Fruit fly (Drosophila melanogaster) whole organism, wandering third instar larva: ENCODE data around the gene CG17982.

Experiments used
- Abd-B ChIP-seq: fragments of >200 bp; optimal IDR thresholded peaks from 2 replicates; lab custom pipeline; 2017; ENCODE audit warnings: missing biosample characterization, missing genetic modification characterization
- CG32264 ChIP-seq: fragments of 200-800 bp; sonication (Bioruptor generic); optimal IDR thresholded peaks from 2 replicates; lab custom pipeline; 2016; ENCODE audit warnings: missing biosample characterization, missing genetic modification characterization
- CG9705 ChIP-seq: fragments of 200-800 bp; sonication (Bioruptor generic); optimal IDR thresholded peaks from 2 replicates; lab custom pipeline; 2018; ENCODE audit warnings: missing biosample characterization, mild to moderate bottlenecking, missing genetic modification characterization
- CrebA ChIP-seq: fragments of 200-800 bp; sonication (Bioruptor generic); optimal IDR thresholded peaks from 2 replicates; lab custom pipeline; 2016; ENCODE audit warnings: missing biosample characterization, mild to moderate bottlenecking, missing genetic modification characterization, borderline replicate concordance
- Dfd ChIP-seq: fragments of >200 bp; optimal IDR thresholded peaks from 2 replicates; lab custom pipeline; 2017; ENCODE audit warnings: missing biosample characterization, missing genetic modification characterization
- Dif ChIP-seq: fragments of 200-275, 200-300 bp; sonication (Bioruptor generic); optimal IDR thresholded peaks from 2 replicates; lab custom pipeline; 2018; ENCODE audit warnings: missing biosample characterization, missing genetic modification characterization; ENCODE audit not compliant: partially characterized antibody
- GATAd ChIP-seq: sonication (Bioruptor generic); optimal IDR thresholded peaks from 2 replicates; lab custom pipeline; 2016; ENCODE audit warnings: missing biosample characterization, missing genetic modification characterization
- HLH106 ChIP-seq: fragments of 200-800 bp; optimal IDR thresholded peaks from 3 replicates; lab custom pipeline; 2019; ENCODE audit warnings: missing biosample characterization, mild to moderate bottlenecking, missing genetic modification characterization, moderate library complexity
- Hnf4 ChIP-seq: fragments of 200-800 bp; sonication (Bioruptor generic); optimal IDR thresholded peaks from 2 replicates; lab custom pipeline; 2016; ENCODE audit warnings: missing biosample characterization, mild to moderate bottlenecking, missing genetic modification characterization
- Hr78 ChIP-seq: fragments of >200 bp; optimal IDR thresholded peaks from 2 replicates; lab custom pipeline; 2017; ENCODE audit warnings: missing biosample characterization, missing genetic modification characterization
- Hr83 ChIP-seq: fragments of 200-300 bp; sonication (Bioruptor generic); optimal IDR thresholded peaks from 2 replicates; lab custom pipeline; 2016; ENCODE audit warnings: missing biosample characterization, mild to moderate bottlenecking, missing genetic modification characterization, moderate library complexity; ENCODE audit not compliant: poor library complexity, severe bottlenecking
- Jra ChIP-seq: sonication (Bioruptor generic); optimal IDR thresholded peaks from 2 replicates; lab custom pipeline; 2016; ENCODE audit warnings: missing biosample characterization, missing genetic modification characterization
- Mio ChIP-seq: sonication (Bioruptor generic); optimal IDR thresholded peaks from 2 replicates; lab custom pipeline; 2016; ENCODE audit warnings: missing biosample characterization, missing genetic modification characterization
- Myc ChIP-seq: fragments of >200 bp; optimal IDR thresholded peaks from 2 replicates; lab custom pipeline; 2017
- N ChIP-seq: fragments of >200 bp; optimal IDR thresholded peaks from 2 replicates; lab custom pipeline; 2018; ENCODE audit warnings: missing biosample characterization, missing external identifiers, missing genetic modification characterization
- OdsH ChIP-seq: fragments of 200-800 bp; sonication (Bioruptor generic); optimal IDR thresholded peaks from 2 replicates; lab custom pipeline; 2016; ENCODE audit warnings: missing biosample characterization, mild to moderate bottlenecking, missing genetic modification characterization
- Rel ChIP-seq, 2 experiments: fragments of 200-800 bp; sonication (Bioruptor generic) in 1 of 2; optimal IDR thresholded peaks; 2 replicates in 1 of 2; 3 replicates in 1 of 2; lab custom pipeline; 2016 to 2019; ENCODE audit warnings: mild to moderate bottlenecking in 2 of 2, missing biosample characterization in 2 of 2, missing genetic modification characterization in 2 of 2, moderate library complexity in 1 of 2
- Sp1 ChIP-seq: fragments of 200-800 bp; sonication (Bioruptor generic); optimal IDR thresholded peaks from 3 replicates; lab custom pipeline; 2019; ENCODE audit warnings: missing biosample characterization, mild to moderate bottlenecking, missing genetic modification characterization, moderate library complexity
- Vsx2 ChIP-seq: fragments of 200-300, 225-300 bp; sonication (Bioruptor generic); optimal IDR thresholded peaks from 2 replicates; lab custom pipeline; 2018; ENCODE audit warnings: missing biosample characterization, missing genetic modification characterization; ENCODE audit not compliant: partially characterized antibody
- br ChIP-seq: fragments of 200-800 bp; sonication (Bioruptor generic); optimal IDR thresholded peaks from 2 replicates; lab custom pipeline; 2016; ENCODE audit warnings: missing biosample characterization, missing genetic modification characterization
- brk ChIP-seq: fragments of 200-800 bp; sonication (Bioruptor generic); optimal IDR thresholded peaks from 2 replicates; lab custom pipeline; 2016; ENCODE audit warnings: missing biosample characterization, mild to moderate bottlenecking, missing genetic modification characterization
- dl ChIP-seq, 2 experiments: fragments of 175-275, 200-275 bp in 1 of 2; fragments of 200-275 bp in 1 of 2; sonication (Bioruptor generic); optimal IDR thresholded peaks; lab custom pipeline; 2018; ENCODE audit warnings: mild to moderate bottlenecking in 2 of 2, missing biosample characterization in 2 of 2, missing genetic modification characterization in 2 of 2, moderate library complexity in 2 of 2; ENCODE audit not compliant: partially characterized antibody in 2 of 2, insufficient read depth in 1 of 2
- dmrt93B ChIP-seq: fragments of 200-800 bp; sonication (Bioruptor generic); optimal IDR thresholded peaks from 2 replicates; lab custom pipeline; 2018; ENCODE audit warnings: missing biosample characterization, mild to moderate bottlenecking, missing genetic modification characterization
- dsf ChIP-seq: sonication (Bioruptor generic); optimal IDR thresholded peaks from 2 replicates; lab custom pipeline; 2016; ENCODE audit warnings: missing biosample characterization, missing genetic modification characterization, borderline replicate concordance
- ey ChIP-seq: fragments of 200-800 bp; sonication (Bioruptor generic); optimal IDR thresholded peaks from 2 replicates; lab custom pipeline; 2016; ENCODE audit warnings: missing biosample characterization, missing genetic modification characterization
- foxo ChIP-seq, 2 experiments: fragments of 200-800 bp; sonication (Bioruptor generic); optimal IDR thresholded peaks; 2 replicates in 1 of 2; 3 replicates in 1 of 2; lab custom pipeline; 2016 to 2017; ENCODE audit warnings: missing biosample characterization in 2 of 2, missing genetic modification characterization in 2 of 2
- fru ChIP-seq: fragments of 200-800 bp; sonication (Bioruptor generic); optimal IDR thresholded peaks from 3 replicates; lab custom pipeline; 2016; ENCODE audit warnings: missing biosample characterization, mild to moderate bottlenecking, missing genetic modification characterization
- h ChIP-seq: fragments of 200-800 bp; sonication (Bioruptor generic); optimal IDR thresholded peaks from 3 replicates; lab custom pipeline; 2016; ENCODE audit warnings: missing biosample characterization, mild to moderate bottlenecking, missing genetic modification characterization
- jim ChIP-seq: fragments of 175-275, 200-325 bp; sonication (Bioruptor generic); optimal IDR thresholded peaks from 2 replicates; lab custom pipeline; 2016; ENCODE audit warnings: missing biosample characterization, mild to moderate bottlenecking, missing genetic modification characterization
- lola ChIP-seq: fragments of >200 bp; optimal IDR thresholded peaks from 2 replicates; lab custom pipeline; 2017; ENCODE audit warnings: missing biosample characterization, missing genetic modification characterization
- pan ChIP-seq: fragments of >200 bp; optimal IDR thresholded peaks from 2 replicates; lab custom pipeline; 2017
- psq ChIP-seq: fragments of 200-800 bp; sonication (Bioruptor generic); optimal IDR thresholded peaks from 3 replicates; lab custom pipeline; 2017; ENCODE audit warnings: missing biosample characterization, mild to moderate bottlenecking, missing genetic modification characterization, moderate library complexity
- rgr ChIP-seq: fragments of 200-800 bp; sonication (Bioruptor generic); optimal IDR thresholded peaks from 3 replicates; lab custom pipeline; 2016; ENCODE audit warnings: missing biosample characterization, mild to moderate bottlenecking, missing genetic modification characterization
- sage ChIP-seq: fragments of 200-800 bp; sonication (Bioruptor generic); optimal IDR thresholded peaks from 2 replicates; lab custom pipeline; 2016; ENCODE audit warnings: missing biosample characterization, mild to moderate bottlenecking, missing genetic modification characterization
- sv ChIP-seq: fragments of 200-800 bp; sonication (Bioruptor generic); optimal IDR thresholded peaks from 3 replicates; lab custom pipeline; 2016; ENCODE audit warnings: missing biosample characterization, missing genetic modification characterization
- tai ChIP-seq: sonication (Bioruptor generic); optimal IDR thresholded peaks from 2 replicates; lab custom pipeline; 2016; ENCODE audit warnings: missing biosample characterization, missing genetic modification characterization
- usp ChIP-seq: fragments of >200 bp; optimal IDR thresholded peaks from 2 replicates; lab custom pipeline; 2017; ENCODE audit warnings: missing biosample characterization, missing genetic modification characterization
- woc ChIP-seq: sonication (Bioruptor generic); optimal IDR thresholded peaks from 2 replicates; lab custom pipeline; 2016; ENCODE audit warnings: missing biosample characterization, mild to moderate bottlenecking, missing genetic modification characterization

CG17982 gene

DNA sequence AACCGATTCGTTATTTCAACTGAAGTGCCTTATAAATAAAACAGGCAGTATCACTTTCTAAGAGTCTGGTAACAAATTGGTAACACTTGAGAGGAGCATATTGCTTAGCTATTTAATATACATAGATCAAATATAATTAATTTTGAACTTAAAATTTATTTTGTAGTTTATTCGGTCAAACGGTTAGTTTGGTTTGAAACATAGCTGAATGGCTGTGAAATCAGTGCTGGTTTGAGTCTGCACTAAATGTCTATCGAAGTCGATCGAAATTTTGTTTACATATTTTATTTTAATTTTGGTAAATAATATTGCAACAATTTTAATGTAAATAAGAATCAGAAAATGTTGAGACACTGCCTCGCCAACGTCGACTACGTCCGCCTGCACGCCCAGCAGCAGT, 4.9 kb upstream of the CG17982 start, which contains the start of gene CG10959:
TSS of gene CG10959 (plus strand) at position 228 of the 400 bp plus-strand sequence.
- TF ChIP-seq Myc (lab: Kevin White, UChicago) (peak; percentile 4), foxo (GFP tag; optimal IDR thresholded peaks at IDR 0.05; lab: Kevin White, UChicago) (no peak)

DNA sequence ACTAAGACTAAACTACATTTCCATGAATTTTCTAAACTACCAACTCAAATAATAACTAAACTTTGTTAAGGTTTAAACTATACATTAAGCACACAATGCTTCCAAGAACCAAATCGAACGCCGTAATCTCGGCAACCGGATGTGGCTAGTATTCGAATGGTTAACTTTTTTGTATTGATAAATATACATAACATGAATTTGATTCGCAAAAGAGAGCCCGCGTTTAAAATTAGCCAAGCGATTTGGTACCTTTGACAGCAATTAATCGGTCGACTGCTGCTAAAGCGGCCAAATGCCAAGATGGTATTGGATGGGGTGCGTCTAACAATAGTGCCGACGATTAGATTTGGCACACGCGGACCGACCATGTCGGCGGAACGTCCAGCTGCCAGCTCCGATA, 4.0 kb upstream of the CG17982 start, which contains the start of gene CG15336:
TSS of gene CG15336 (plus strand) at position 301 of the 400 bp plus-strand sequence.
- TF ChIP-seq rgr (GFP tag; lab: Kevin White, UChicago) (no peak), h (no peak), sage (GFP tag; lab: Kevin White, UChicago) (no peak), ey (no peak), Vsx2 (no peak), dsf (no peak), jim (GFP tag; lab: Kevin White, UChicago) (no peak), pan (lab: Kevin White, UChicago) (no peak), Hr83 (GFP tag; lab: Kevin White, UChicago) (no peak), Jra (GFP tag; lab: Kevin White, UChicago) (no peak), lola (GFP tag; lab: Kevin White, UChicago) (no peak), tai (GFP tag; lab: Kevin White, UChicago) (no peak), br (GFP tag; lab: Kevin White, UChicago) (no peak), foxo (GFP tag; optimal IDR thresholded peaks at IDR 0.05; lab: Kevin White, UChicago) (no peak), N (GFP tag; lab: Kevin White, UChicago) (no peak)
- TF ChIP-seq, all 38 proteins: peak for 0

DNA sequence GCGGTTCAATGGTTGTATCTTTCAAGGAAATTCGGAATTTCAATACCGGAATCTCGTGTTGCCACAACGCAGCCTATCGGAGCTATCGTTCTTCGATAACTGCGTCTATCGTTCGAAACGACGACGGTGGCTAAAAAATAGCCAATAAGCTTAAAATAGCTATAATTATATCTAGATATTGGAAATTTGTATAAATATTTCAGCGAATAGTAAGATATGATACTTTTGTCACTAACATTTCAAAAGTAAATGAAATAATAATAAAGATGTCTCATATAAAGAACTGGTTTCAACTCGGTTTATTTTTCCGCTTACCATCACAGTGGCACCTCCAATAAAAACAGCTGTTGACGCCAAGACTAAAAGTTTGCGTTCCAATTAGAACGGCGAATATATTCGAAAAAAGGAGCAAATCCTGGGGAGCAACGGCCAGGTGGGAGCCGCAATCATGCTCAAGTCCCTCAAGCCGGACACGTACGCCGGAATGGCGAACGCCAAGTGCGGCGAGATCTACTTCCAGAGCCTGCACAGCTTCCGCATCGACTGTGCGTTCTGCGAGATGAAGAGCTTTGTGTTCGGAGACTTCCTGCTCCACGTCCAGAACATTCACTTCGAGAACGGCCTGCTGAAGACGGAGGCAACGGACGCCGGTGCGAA, 2.0 kb upstream of the CG17982 start, which contains the start of the genes alpha-PheRS and CG2129:
TSS of gene alpha-PheRS (minus strand) at position 102 of the 657 bp plus-strand sequence.
TSS of gene CG2129 (plus strand) at position 339 of the 657 bp plus-strand sequence.
- TF ChIP-seq lola (GFP tag; lab: Kevin White, UChicago) (no peak), tai (GFP tag; lab: Kevin White, UChicago) (no peak), OdsH (GFP tag; lab: Kevin White, UChicago) (no peak), Vsx2 (no peak), woc (GFP tag; lab: Kevin White, UChicago) (peak; percentile 77), Abd-B (no peak), h (peak; percentile 41), Dfd (GFP tag; lab: Kevin White, UChicago) (no peak), jim (GFP tag; lab: Kevin White, UChicago) (no peak), psq (GFP tag; lab: Kevin White, UChicago) (peak; percentile 31), usp (no peak), sage (GFP tag; lab: Kevin White, UChicago) (no peak), CrebA (GFP tag; lab: Kevin White, UChicago) (no peak), Rel (GFP tag; optimal IDR thresholded peaks at IDR 0.05; lab: Kevin White, UChicago) (no peak), Rel (tag; optimal IDR thresholded peaks at IDR 0.05; lab: Kevin White, UChicago) (peak; percentile 52), sv (no peak), dmrt93B (GFP tag; lab: Kevin White, UChicago) (no peak), Mio (GFP tag; lab: Kevin White, UChicago) (no peak), dsf (no peak), Hnf4 (GFP tag; lab: Kevin White, UChicago) (no peak), foxo (GFP tag; optimal IDR thresholded peaks at IDR 0.05; lab: Kevin White, UChicago) (no peak), Dif (GFP tag; lab: Kevin White, UChicago) (no peak), Hr83 (GFP tag; lab: Kevin White, UChicago) (no peak), GATAd (no peak), rgr (GFP tag; lab: Kevin White, UChicago) (no peak), N (GFP tag; lab: Kevin White, UChicago) (no peak), CG32264 (GFP tag; lab: Kevin White, UChicago) (no peak), brk (GFP tag; lab: Kevin White, UChicago) (no peak), dl (GFP tag; optimal IDR thresholded peaks at IDR 0.05; lab: Kevin White, UChicago; ENCODE audit: insufficient read depth in 1 of 2, partially characterized antibody in 2 of 2) (no peak), pan (lab: Kevin White, UChicago) (no peak), Sp1 (GFP tag; lab: Kevin White, UChicago) (peak; percentile 45), fru (no peak), CG9705 (GFP tag; lab: Kevin White, UChicago) (no peak), Hr78 (GFP tag; lab: Kevin White, UChicago) (no peak), br (GFP tag; lab: Kevin White, UChicago) (no peak), Jra (GFP tag; lab: Kevin White, UChicago) (no peak), HLH106 (tag; lab: Kevin White, UChicago) (peak; percentile 65), Myc (lab: Kevin White, UChicago) (peak; percentile 92), ey (peak; percentile 6)
